Worm (Caenorhabditis elegans): Measurements from ENCODE around the gene C37E2.10.

C37E2.10 gene

ce11 chrX:14173850-14174249 is 4.9 kb upstream of the C37E2.10 start, which contains the start of gene idhb-1:
TSS of gene idhb-1 (minus strand) at chrX:14174063.
- no peak for TF ChIP-seq nhr-76 (tag; optimal IDR thresholded peaks at IDR 0.05)
- no peak for TF ChIP-seq nhr-28 (tag; optimal IDR thresholded peaks at IDR 0.05)
- TF ChIP-seq lin-13 (tag; optimal IDR thresholded peaks at IDR 0.05): peak; percentile 83
- peak; percentile 31 for TF ChIP-seq pha-4 (tag; optimal IDR thresholded peaks at IDR 0.05)
- peak; percentile 11 for TF ChIP-seq mls-2 (tag; optimal IDR thresholded peaks at IDR 0.05)
- peak; percentile 89 for TF ChIP-seq hlh-1 (tag; optimal IDR thresholded peaks at IDR 0.05)
- TF ChIP-seq cnd-1 (tag; optimal IDR thresholded peaks at IDR 0.05): peak; percentile 9
- TF ChIP-seq drap-1 (GFP tag; optimal IDR thresholded peaks at IDR 0.05): no peak
- TF ChIP-seq ces-1 (GFP tag; optimal IDR thresholded peaks at IDR 0.05): no peak
- no peak for TF ChIP-seq flh-1 (GFP tag; optimal IDR thresholded peaks at IDR 0.05)
- TF ChIP-seq bed-3 (GFP tag; optimal IDR thresholded peaks at IDR 0.05): no peak
- TF ChIP-seq nhr-2 (tag; optimal IDR thresholded peaks at IDR 0.05): no peak
- peak; percentile 24 for TF ChIP-seq mep-1 (tag; optimal IDR thresholded peaks at IDR 0.05)
- TF ChIP-seq lsy-2 (tag; optimal IDR thresholded peaks at IDR 0.05): peak; percentile 51
- no peak for TF ChIP-seq ceh-39 (tag; optimal IDR thresholded peaks at IDR 0.05)

ce11 chrX:14175740-14176139 is 3.0 kb upstream of the C37E2.10 start, which contains the start of gene C37E2.2:
TSS of gene C37E2.2 (plus strand) at chrX:14176040.
- TF ChIP-seq ztf-11 (tag; optimal IDR thresholded peaks at IDR 0.05): no peak
- no peak for TF ChIP-seq lsy-2 (tag; optimal IDR thresholded peaks at IDR 0.05)

ce11 chrX:14179488-14179887 is 700 bp downstream of the C37E2.10 start:
- TF ChIP-seq ztf-11 (tag; optimal IDR thresholded peaks at IDR 0.05) (no peak), lin-13 (tag; optimal IDR thresholded peaks at IDR 0.05) (no peak), mls-2 (tag; optimal IDR thresholded peaks at IDR 0.05) (no peak), elt-1 (tag; optimal IDR thresholded peaks at IDR 0.05; ENCODE audit: borderline replicate concordance, insufficient read depth) (no peak), nhr-12 (tag; optimal IDR thresholded peaks at IDR 0.05) (no peak), mab-5 (tag; optimal IDR thresholded peaks at IDR 0.05) (no peak), ceh-83 (GFP tag; optimal IDR thresholded peaks at IDR 0.05) (no peak), flh-1 (GFP tag; optimal IDR thresholded peaks at IDR 0.05) (no peak), mep-1 (tag; optimal IDR thresholded peaks at IDR 0.05) (no peak), elt-3 (tag; optimal IDR thresholded peaks at IDR 0.05) (no peak), lsy-2 (tag; optimal IDR thresholded peaks at IDR 0.05) (no peak), unc-120 (tag; optimal IDR thresholded peaks at IDR 0.05; ENCODE audit: poor library complexity, severe bottlenecking) (no peak)

DNA sequence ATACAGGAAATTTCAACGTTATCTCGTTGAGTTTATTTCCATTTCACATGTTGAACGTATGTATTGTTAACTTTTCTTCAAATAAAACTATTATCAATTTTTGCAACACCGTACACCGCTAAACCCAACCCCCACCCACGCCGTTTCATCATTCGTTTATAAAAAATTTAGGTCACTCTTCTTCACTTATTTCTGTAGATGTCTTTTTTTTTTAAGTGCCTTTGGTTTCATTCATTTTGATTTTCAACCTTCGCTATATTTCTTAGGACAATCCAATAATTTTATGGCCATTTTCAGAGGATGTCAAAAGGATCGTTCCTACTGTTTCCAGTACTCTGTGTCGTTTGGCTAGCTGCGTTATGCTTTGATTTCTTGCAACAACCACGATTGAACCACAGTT is 1.4 kb downstream of the C37E2.10 start, which contains the start of gene C37E2.3:
Gene C37E2.3 (plus strand): TSS at position 301 of the 400 bp plus-strand sequence.
- TF ChIP-seq mls-2 (tag; optimal IDR thresholded peaks at IDR 0.05): no peak
- no peak for TF ChIP-seq nhr-28 (tag; optimal IDR thresholded peaks at IDR 0.05)
- no peak for TF ChIP-seq ceh-83 (GFP tag; optimal IDR thresholded peaks at IDR 0.05)
- no peak for TF ChIP-seq sem-2 (GFP tag; optimal IDR thresholded peaks at IDR 0.05)
- no peak for TF ChIP-seq ztf-11 (tag; optimal IDR thresholded peaks at IDR 0.05)
- TF ChIP-seq elt-1 (tag; optimal IDR thresholded peaks at IDR 0.05; ENCODE audit: borderline replicate concordance, insufficient read depth): no peak
- TF ChIP-seq elt-3 (tag; optimal IDR thresholded peaks at IDR 0.05): no peak
- no peak for TF ChIP-seq drap-1 (GFP tag; optimal IDR thresholded peaks at IDR 0.05)
- TF ChIP-seq lin-13 (tag; optimal IDR thresholded peaks at IDR 0.05): no peak

DNA sequence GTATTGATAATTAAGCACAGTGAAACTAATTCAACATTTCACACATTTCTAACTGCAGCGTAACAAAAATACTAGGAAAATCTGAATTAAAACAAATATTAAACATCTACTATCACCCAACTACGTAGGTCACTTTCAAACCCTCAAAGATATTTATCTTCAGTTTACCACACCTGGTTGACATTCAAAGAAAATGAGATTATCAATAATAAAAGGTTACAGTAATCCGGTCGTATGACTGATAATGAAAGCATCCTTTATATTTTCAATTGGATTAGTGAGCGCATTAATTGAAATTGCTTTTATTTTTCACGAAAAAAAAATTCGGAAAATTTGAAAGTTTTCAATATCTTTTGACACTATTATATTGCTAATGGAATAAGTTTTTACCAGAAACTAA is 3.7 kb downstream of the C37E2.10 start:
- no peak for TF ChIP-seq unc-120 (tag; optimal IDR thresholded peaks at IDR 0.05; ENCODE audit: poor library complexity, severe bottlenecking)
- TF ChIP-seq ces-1 (GFP tag; optimal IDR thresholded peaks at IDR 0.05): no peak
- TF ChIP-seq cnd-1 (tag; optimal IDR thresholded peaks at IDR 0.05): no peak
- TF ChIP-seq sptf-1 (tag; optimal IDR thresholded peaks at IDR 0.05): no peak
- TF ChIP-seq ham-2 (GFP tag; optimal IDR thresholded peaks at IDR 0.05): no peak
- no peak for TF ChIP-seq elt-1 (tag; optimal IDR thresholded peaks at IDR 0.05; ENCODE audit: borderline replicate concordance, insufficient read depth)
- no peak for TF ChIP-seq nhr-2 (tag; optimal IDR thresholded peaks at IDR 0.05)
- TF ChIP-seq unc-62 (GFP tag; optimal IDR thresholded peaks at IDR 0.05): no peak

- TF ChIP-seq nhr-28 (tag; optimal IDR thresholded peaks at IDR 0.05): no peak
- no peak for TF ChIP-seq drap-1 (GFP tag; optimal IDR thresholded peaks at IDR 0.05)
- TF ChIP-seq unc-39 (tag; optimal IDR thresholded peaks at IDR 0.05): no peak
- no peak for TF ChIP-seq ceh-39 (tag; optimal IDR thresholded peaks at IDR 0.05)
- TF ChIP-seq mep-1 (tag; optimal IDR thresholded peaks at IDR 0.05): no peak
- no peak for TF ChIP-seq lin-13 (tag; optimal IDR thresholded peaks at IDR 0.05)
These were observed 6.8 kb downstream of the C37E2.10 start for ce11 chrX:14185631-14186030.

Measured in whole organism, mixed stage, embryonic.